Fruit fly (Drosophila melanogaster): ENCODE data around the gene Or13a.

Or13a gene

dm6 chrX:15933504-15934225 lies 40.6 kb upstream of the Or13a start, which contains the start of gene Ranbp16 (continued):
- peak; percentile 69 for TF ChIP-seq HLH4C (GFP tag; IDR thresholded peaks at IDR 0.05; ENCODE audit: partially characterized antibody)
- peak; percentile 24 for TF ChIP-seq BEAF-32 (GFP tag; optimal IDR thresholded peaks at IDR 0.05)
- no peak for TF ChIP-seq ewg (GFP tag; optimal IDR thresholded peaks at IDR 0.05)
- no peak for TF ChIP-seq Hr78 (GFP tag; optimal IDR thresholded peaks at IDR 0.05)
- TF ChIP-seq CG17186 (GFP tag; optimal IDR thresholded peaks at IDR 0.05): no peak
- TF ChIP-seq Dfd (GFP tag; optimal IDR thresholded peaks at IDR 0.05): no peak
- no peak for TF ChIP-seq CG10959 (GFP tag; IDR thresholded peaks at IDR 0.05)
- TF ChIP-seq Asciz (GFP tag; optimal IDR thresholded peaks at IDR 0.05): no peak
- no peak for TF ChIP-seq NK7.1 (GFP tag; optimal IDR thresholded peaks at IDR 0.05)
- TF ChIP-seq CG2202 (tag; optimal IDR thresholded peaks at IDR 0.05): no peak
- no peak for TF ChIP-seq CG3163 (GFP tag; optimal IDR thresholded peaks at IDR 0.05)
- no peak for TF ChIP-seq CG4360 (GFP tag; IDR thresholded peaks at IDR 0.05)
- TF ChIP-seq HmgZ (tag; optimal IDR thresholded peaks at IDR 0.05): no peak
- TF ChIP-seq mld (GFP tag; IDR thresholded peaks at IDR 0.05; ENCODE audit: partially characterized antibody): no peak
- no peak; the same call in 1 of the 2 replicates for TF ChIP-seq nerfin-2 (GFP tag; IDR thresholded peaks at IDR 0.05; ENCODE audit: partially characterized antibody)
- TF ChIP-seq hbn (GFP tag; IDR thresholded peaks at IDR 0.05; ENCODE audit: partially characterized antibody): no peak
- TF ChIP-seq da (GFP tag; optimal IDR thresholded peaks at IDR 0.05): no peak
- no peak for TF ChIP-seq Atf3 (GFP tag; optimal IDR thresholded peaks at IDR 0.05)
- TF ChIP-seq rib (GFP tag; IDR thresholded peaks at IDR 0.05): no peak
- TF ChIP-seq NFAT (GFP tag; IDR thresholded peaks at IDR 0.05): no peak
- TF ChIP-seq CG8359 (GFP tag; optimal IDR thresholded peaks at IDR 0.05; ENCODE audit: borderline replicate concordance): no peak
- TF ChIP-seq CG6765 (GFP tag; optimal IDR thresholded peaks at IDR 0.05): no peak
- TF ChIP-seq CG10274 (GFP tag; optimal IDR thresholded peaks at IDR 0.05): no peak
- no peak for TF ChIP-seq Jarid2 (GFP tag; optimal IDR thresholded peaks at IDR 0.05)
- no peak for TF ChIP-seq Dbx (GFP tag; IDR thresholded peaks at IDR 0.05)
- no peak for TF ChIP-seq gcm2 (GFP tag; optimal IDR thresholded peaks at IDR 0.05)
- TF ChIP-seq MBD-R2 (GFP tag; IDR thresholded peaks at IDR 0.05): peak; percentile 62
- TF ChIP-seq CG2678 (tag; optimal IDR thresholded peaks at IDR 0.05): no peak
- no peak for TF ChIP-seq cato (GFP tag; optimal IDR thresholded peaks at IDR 0.05; ENCODE audit: borderline replicate concordance)
- TF ChIP-seq ci (GFP tag; IDR thresholded peaks at IDR 0.05): no peak
- no peak for TF ChIP-seq CG17568 (GFP tag; optimal IDR thresholded peaks at IDR 0.05)
- no peak for TF ChIP-seq slou (GFP tag; optimal IDR thresholded peaks at IDR 0.05)
- TF ChIP-seq D19B (GFP tag; optimal IDR thresholded peaks at IDR 0.05): peak; percentile 56
- TF ChIP-seq CG16863 (GFP tag; optimal IDR thresholded peaks at IDR 0.05): no peak
- no peak for TF ChIP-seq peb (GFP tag; IDR thresholded peaks at IDR 0.05)
- no peak for TF ChIP-seq chn (GFP tag; optimal IDR thresholded peaks at IDR 0.05)
- TF ChIP-seq dati (GFP tag; IDR thresholded peaks at IDR 0.05): no peak
- no peak for TF ChIP-seq CG30431 (GFP tag; optimal IDR thresholded peaks at IDR 0.05)
- no peak for TF ChIP-seq E2f1 (GFP tag; IDR thresholded peaks at IDR 0.05)
- no peak for TF ChIP-seq CG5245 (GFP tag; optimal IDR thresholded peaks at IDR 0.05)
- TF ChIP-seq Rfx (GFP tag; IDR thresholded peaks at IDR 0.05): no peak
- TF ChIP-seq CG10267 (tag; optimal IDR thresholded peaks at IDR 0.05): no peak
- no peak for TF ChIP-seq HLH3B (GFP tag; IDR thresholded peaks at IDR 0.05)
- TF ChIP-seq Lpt (GFP tag; optimal IDR thresholded peaks at IDR 0.05): no peak
- no peak for TF ChIP-seq Gsc (GFP tag; IDR thresholded peaks at IDR 0.05)
- TF ChIP-seq CG17359 (tag; optimal IDR thresholded peaks at IDR 0.05): no peak
- no peak for TF ChIP-seq CG8478 (optimal IDR thresholded peaks at IDR 0.05)
- no peak for TF ChIP-seq Trl (optimal IDR thresholded peaks at IDR 0.05)
- no peak for TF ChIP-seq Trl (GFP tag; optimal IDR thresholded peaks at IDR 0.05)
- no peak for TF ChIP-seq slbo (GFP tag; IDR thresholded peaks at IDR 0.05)
- TF ChIP-seq chm (GFP tag; IDR thresholded peaks at IDR 0.05): no peak

Data from whole organism, embryonic.